Worm (Caenorhabditis elegans) whole organism, L3 larva: ENCODE measurements around the gene srbc-83.

ENCODE experiments used
- R02D3.7 ChIP-seq: fragments of 150-350 bp; optimal IDR thresholded peaks from 2 replicates; lab custom pipeline; 2014; ENCODE audit warnings: missing biosample characterization, missing genetic modification characterization
- ZK546.5 ChIP-seq: sonication (generic microtip); optimal IDR thresholded peaks from 2 replicates; lab custom pipeline; 2017; ENCODE audit warnings: missing biosample characterization, missing genetic modification characterization
- aly-2 ChIP-seq: fragments of 150-350 bp; optimal IDR thresholded peaks from 2 replicates; lab custom pipeline; 2014; ENCODE audit warnings: missing biosample characterization, missing genetic modification characterization
- ceh-82 ChIP-seq: fragments of 150-350 bp; optimal IDR thresholded peaks from 2 replicates; lab custom pipeline; 2014; ENCODE audit warnings: missing biosample characterization, missing genetic modification characterization
- egl-5 ChIP-seq: fragments of 150-350 bp; optimal IDR thresholded peaks from 2 replicates; lab custom pipeline; 2017; ENCODE audit warnings: missing biosample characterization, missing genetic modification reagents, missing genetic modification characterization, inconsistent platforms
- elt-1 ChIP-seq: fragments of 150-350 bp; optimal IDR thresholded peaks from 2 replicates; lab custom pipeline; 2014; ENCODE audit warnings: missing biosample characterization, missing genetic modification characterization
- elt-2 ChIP-seq: sonication (generic microtip); optimal IDR thresholded peaks from 2 replicates; lab custom pipeline; 2016; ENCODE audit warnings: missing genetic modification reagents, mild to moderate bottlenecking, missing genetic modification characterization, missing compliant biosample characterization
- fos-1 ChIP-seq: fragments of 150-350 bp; optimal IDR thresholded peaks from 2 replicates; lab custom pipeline; 2014; ENCODE audit warnings: missing biosample characterization, missing genetic modification characterization
- jun-1 ChIP-seq: fragments of 150-350 bp; optimal IDR thresholded peaks from 2 replicates; lab custom pipeline; 2014; ENCODE audit warnings: missing biosample characterization, missing genetic modification reagents, missing genetic modification characterization
- lsy-12 ChIP-seq: sonication (generic microtip); optimal IDR thresholded peaks from 2 replicates; lab custom pipeline; 2016; ENCODE audit warnings: mild to moderate bottlenecking, missing genetic modification characterization, missing compliant biosample characterization
- nfya-1 ChIP-seq: sonication (generic microtip); optimal IDR thresholded peaks from 2 replicates; lab custom pipeline; 2017; ENCODE audit warnings: missing genetic modification characterization, mild to moderate bottlenecking, missing compliant biosample characterization, antibody characterized with exemption, moderate library complexity; ENCODE audit not compliant: insufficient read depth
- nhr-23 ChIP-seq: fragments of 150-350 bp; optimal IDR thresholded peaks from 2 replicates; lab custom pipeline; 2014; ENCODE audit warnings: missing biosample characterization, missing genetic modification reagents, missing genetic modification characterization
- nhr-28 ChIP-seq: fragments of 150-350 bp; optimal IDR thresholded peaks from 2 replicates; lab custom pipeline; 2014; ENCODE audit warnings: missing biosample characterization, missing genetic modification characterization
- nhr-67 ChIP-seq: fragments of 150-350 bp; optimal IDR thresholded peaks from 2 replicates; lab custom pipeline; 2014; ENCODE audit warnings: missing biosample characterization, missing genetic modification characterization
- pha-4 ChIP-seq: fragments of 150-350 bp; optimal IDR thresholded peaks from 2 replicates; lab custom pipeline; 2014; ENCODE audit warnings: missing biosample characterization, missing genetic modification reagents, missing genetic modification characterization
- pqm-1 ChIP-seq: fragments of 150-350 bp; optimal IDR thresholded peaks from 2 replicates; lab custom pipeline; 2017; ENCODE audit warnings: missing biosample characterization, missing genetic modification characterization, inconsistent platforms
- sea-2 ChIP-seq: fragments of 150-350 bp; sonication (generic microtip); optimal IDR thresholded peaks from 4 replicates; lab custom pipeline; 2014; ENCODE audit warnings: missing biosample characterization, missing genetic modification reagents, missing genetic modification characterization
- skn-1 ChIP-seq: fragments of 150-350 bp; optimal IDR thresholded peaks from 2 replicates; lab custom pipeline; 2014; ENCODE audit warnings: missing biosample characterization, missing genetic modification characterization
- snpc-4 ChIP-seq: fragments of 150-350 bp; optimal IDR thresholded peaks from 2 replicates; lab custom pipeline; 2014; ENCODE audit warnings: missing biosample characterization, missing genetic modification characterization
- unc-39 ChIP-seq: sonication (generic microtip); optimal IDR thresholded peaks from 4 replicates; lab custom pipeline; 2017; ENCODE audit warnings: missing biosample characterization, missing genetic modification characterization
- ztf-4 ChIP-seq: fragments of 150-350 bp; optimal IDR thresholded peaks from 2 replicates; lab custom pipeline; 2014; ENCODE audit warnings: missing biosample characterization, missing genetic modification characterization

Gene srbc-83

ce11 chrV:16336326-16336725 is 39.2 kb downstream of the srbc-83 start, which contains the start of gene srw-87:
TSS of gene srw-87 (plus strand) at chrV:16336626.
- TF ChIP-seq elt-1 (tag; lab: Kevin White, UChicago): no peak
- TF ChIP-seq lsy-12 (tag; lab: Kevin White, UChicago): no peak
- TF ChIP-seq skn-1: no peak
- TF ChIP-seq aly-2: no peak
- no peak for TF ChIP-seq sea-2 (GFP tag; lab: Kevin White, UChicago)
- no peak for TF ChIP-seq snpc-4
- TF ChIP-seq ztf-4 (tag; lab: Kevin White, UChicago): no peak
- TF ChIP-seq nfya-1 (tag; lab: Kevin White, UChicago): no peak
- no peak for TF ChIP-seq unc-39 (tag; lab: Kevin White, UChicago)
- no peak for TF ChIP-seq ZK546.5 (tag; lab: Kevin White, UChicago)
- TF ChIP-seq ceh-82: no peak

DNA sequence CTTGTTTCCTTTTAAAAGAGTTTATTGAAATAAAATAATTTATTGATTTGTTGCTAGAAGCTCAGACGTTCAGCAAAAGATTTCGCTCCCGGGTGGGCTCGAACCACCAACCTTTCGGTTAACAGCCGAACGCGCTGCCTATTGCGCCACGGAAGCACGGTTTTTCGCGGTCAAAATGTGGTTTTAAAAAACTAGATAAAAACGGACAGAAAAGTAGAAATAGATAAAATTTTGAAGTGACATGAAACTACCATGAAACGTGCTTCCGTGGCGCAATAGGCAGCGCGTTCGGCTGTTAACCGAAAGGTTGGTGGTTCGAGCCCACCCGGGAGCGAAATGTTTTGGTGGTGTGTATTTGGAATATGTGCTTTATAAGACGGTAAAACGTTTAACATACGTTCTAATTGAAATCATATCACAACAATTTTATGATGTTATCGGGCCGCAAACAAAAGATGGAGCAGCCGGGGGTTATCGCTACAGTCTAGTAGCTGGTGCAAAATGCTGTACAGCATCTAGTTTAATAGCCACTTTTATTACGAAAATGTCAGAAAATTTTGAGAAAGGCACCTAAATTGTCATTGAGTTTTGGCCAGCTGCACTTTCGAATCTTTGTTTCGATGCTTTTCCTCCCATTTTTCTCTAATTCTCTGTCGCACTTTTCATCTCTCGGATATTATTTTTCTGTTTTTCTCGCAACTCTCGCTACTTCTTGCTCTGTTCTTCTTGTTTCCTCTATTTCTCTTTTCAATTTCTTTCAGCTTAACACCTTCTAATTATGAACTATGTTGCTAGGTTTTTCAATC is 41.3 kb downstream of the srbc-83 start, which contains the start of gene slc-9B.2:
TSS of gene slc-9B.2 (plus strand) at position 756 of the 806 bp plus-strand sequence.
- TF ChIP-seq nfya-1 (tag; lab: Kevin White, UChicago): peak; percentile 18
- peak; percentile 66 for TF ChIP-seq elt-2 (tag; lab: Kevin White, UChicago)
- TF ChIP-seq, all 47 proteins: peak for 2; not testable (repeated sequence) for 45

DNA sequence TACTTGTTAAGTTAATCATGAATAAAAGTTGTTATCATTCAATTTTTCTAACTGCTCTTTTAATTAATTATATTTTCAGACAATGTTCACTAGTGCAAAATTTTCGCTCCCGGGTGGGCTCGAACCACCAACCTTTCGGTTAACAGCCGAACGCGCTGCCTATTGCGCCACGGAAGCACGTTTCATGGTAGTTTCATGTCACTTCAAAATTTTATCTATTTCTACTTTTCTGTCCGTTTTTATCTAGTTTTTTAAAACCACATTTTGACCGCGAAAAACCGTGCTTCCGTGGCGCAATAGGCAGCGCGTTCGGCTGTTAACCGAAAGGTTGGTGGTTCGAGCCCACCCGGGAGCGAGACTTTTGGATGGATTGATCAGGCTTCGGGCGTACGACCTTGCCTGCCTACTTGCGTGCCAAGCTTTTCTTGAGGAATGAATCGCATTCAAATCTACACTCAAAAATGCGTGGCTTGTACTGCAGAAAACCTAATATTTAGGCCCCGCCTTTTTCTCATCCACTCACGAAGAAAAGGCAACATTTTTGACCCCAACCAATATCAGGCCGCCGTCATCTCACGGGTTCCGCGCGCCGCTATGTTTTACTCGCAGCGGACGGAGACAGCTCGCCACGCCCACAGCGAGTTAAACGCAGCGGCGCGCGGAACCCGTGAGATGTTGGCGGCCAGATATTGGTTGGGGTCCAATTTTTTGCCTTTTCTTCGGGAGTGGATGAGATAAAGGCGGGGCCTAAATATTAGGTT is 44.5 kb downstream of the srbc-83 start:
- TF ChIP-seq elt-2 (tag; lab: Kevin White, UChicago): peak; percentile 25

ce11 chrV:16342258-16342618 is 45.1 kb downstream of the srbc-83 start, which contains the start of gene nhr-193:
TSS of gene nhr-193 (plus strand) at chrV:16342308.
- TF ChIP-seq elt-2 (tag; lab: Kevin White, UChicago) (peak; percentile 74), pqm-1 (tag; lab: Kevin White, UChicago) (peak; percentile 88), nhr-23 (tag; lab: Kevin White, UChicago) (no peak), jun-1 (tag; lab: Kevin White, UChicago) (peak; percentile 6), pha-4 (no peak), egl-5 (no peak)

- TF ChIP-seq nhr-28 (tag; lab: Kevin White, UChicago) (no peak), nhr-67 (tag; lab: Kevin White, UChicago) (no peak), R02D3.7 (tag; lab: Kevin White, UChicago) (no peak), elt-2 (tag; lab: Kevin White, UChicago) (no peak), fos-1 (tag; lab: Kevin White, UChicago) (no peak)
Measured at ce11 chrV:16346406-16347108, 49.4 kb downstream of the srbc-83 start, which contains the start of the genes W08G11.5 and W08G11.1. TSS of gene W08G11.5 (minus strand) at chrV:16346506. TSS of gene W08G11.1 (plus strand) at chrV:16347058.
